Worm (Caenorhabditis elegans) whole organism, L4 larva: ENCODE data around the gene nspc-15.

Source experiments
- D1046.2 ChIP-seq: fragments of 200-800 bp; sonication (Bioruptor generic); IDR thresholded peaks from 2 replicates; pipeline ENCODE4 v1.3.6; 2022; ENCODE audit warnings: missing genetic modification characterization, missing compliant biosample characterization
- F10B5.3 ChIP-seq: sonication (generic microtip); optimal IDR thresholded peaks from 2 replicates; lab custom pipeline; 2016; ENCODE audit warnings: mild to moderate bottlenecking, missing genetic modification characterization, missing compliant biosample characterization
- T26A8.4 ChIP-seq: fragments of 200-800 bp; sonication (Bioruptor generic); IDR thresholded peaks from 2 replicates; pipeline ENCODE4 v1.3.6; 2022; ENCODE audit warnings: missing genetic modification characterization, missing compliant biosample characterization
- Y5F2A.4 ChIP-seq: fragments of 200-800 bp; sonication (Bioruptor generic); optimal IDR thresholded peaks from 2 replicates; lab custom pipeline; 2018; ENCODE audit warnings: mild to moderate bottlenecking, missing genetic modification characterization, missing compliant biosample characterization
- ZK546.5 ChIP-seq, 2 experiments: sonication (generic microtip); optimal IDR thresholded peaks; 2 replicates each; lab custom pipeline; 2017; ENCODE audit warnings: missing biosample characterization in 2 of 2, missing genetic modification characterization in 2 of 2
- aly-2 ChIP-seq: sonication (generic microtip); optimal IDR thresholded peaks from 2 replicates; lab custom pipeline; 2018; ENCODE audit warnings: missing biosample characterization, missing genetic modification characterization
- ama-1 ChIP-seq: fragments of 150-350 bp; optimal IDR thresholded peaks from 2 replicates; lab custom pipeline; 2014; ENCODE audit warnings: inconsistent platforms, mixed read lengths
- arid-1 ChIP-seq: fragments of 200-800 bp; sonication (Bioruptor generic); conservative IDR thresholded peaks from 2 replicates; pipeline ENCODE4 v1.3.6; 2022; ENCODE audit warnings: missing genetic modification reagents, missing genetic modification characterization, missing compliant biosample characterization
- attf-4 ChIP-seq: sonication (generic microtip); optimal IDR thresholded peaks from 3 replicates; lab custom pipeline; 2017; ENCODE audit warnings: missing biosample characterization, missing genetic modification characterization
- ceh-20 ChIP-seq: fragments of 200-800 bp; sonication (Bioruptor generic); IDR thresholded peaks from 2 replicates; pipeline ENCODE4 v1.3.6; 2022; ENCODE audit warnings: missing genetic modification reagents, missing genetic modification characterization, missing compliant biosample characterization
- ceh-32 ChIP-seq: sonication (generic microtip); optimal IDR thresholded peaks from 2 replicates; lab custom pipeline; 2016; ENCODE audit warnings: mild to moderate bottlenecking, missing genetic modification characterization, missing compliant biosample characterization; ENCODE audit not compliant: poor library complexity
- ces-1 ChIP-seq: fragments of 150-350 bp; sonication (generic microtip); optimal IDR thresholded peaks from 4 replicates; lab custom pipeline; 2014; ENCODE audit warnings: missing biosample characterization, missing genetic modification reagents, missing genetic modification characterization
- ctbp-1 ChIP-seq: fragments of 200-800 bp; sonication (Bioruptor generic); IDR thresholded peaks from 2 replicates; pipeline ENCODE4 v1.3.6; 2022; ENCODE audit warnings: missing genetic modification reagents, missing genetic modification characterization, missing compliant biosample characterization
- daf-16 ChIP-seq, 3 experiments: sonication (generic microtip); optimal IDR thresholded peaks; 2 replicates each; lab custom pipeline; 2016 to 2017; ENCODE audit warnings: missing genetic modification characterization in 3 of 3, missing genetic modification reagents in 3 of 3, mild to moderate bottlenecking in 2 of 3, missing compliant biosample characterization in 2 of 3, missing biosample characterization in 1 of 3, moderate library complexity in 1 of 3
- daf-8 ChIP-seq: fragments of 200-800 bp; sonication (Bioruptor generic); IDR thresholded peaks from 2 replicates; pipeline ENCODE4 v1.3.6; 2022; ENCODE audit warnings: missing genetic modification characterization, missing compliant biosample characterization
- dmd-6 ChIP-seq: fragments of 200-800 bp; sonication (Bioruptor generic); IDR thresholded peaks from 2 replicates; pipeline ENCODE4 v1.3.6; 2022; ENCODE audit warnings: missing genetic modification reagents, missing genetic modification characterization, missing compliant biosample characterization
- dpl-1 ChIP-seq: fragments of 150-350 bp; optimal IDR thresholded peaks from 2 replicates; lab custom pipeline; 2014; ENCODE audit warnings: missing biosample characterization, missing genetic modification reagents, missing genetic modification characterization
- egl-43 ChIP-seq: fragments of 200-800 bp; sonication (Bioruptor generic); IDR thresholded peaks from 2 replicates; pipeline ENCODE4 v1.3.6; 2022; ENCODE audit warnings: missing genetic modification reagents, missing genetic modification characterization, missing compliant biosample characterization
- fkh-10 ChIP-seq: fragments of 150-350 bp; optimal IDR thresholded peaks from 2 replicates; lab custom pipeline; 2014; ENCODE audit warnings: missing biosample characterization, missing genetic modification reagents, missing genetic modification characterization
- fos-1 ChIP-seq: fragments of 150-350 bp; optimal IDR thresholded peaks from 2 replicates; lab custom pipeline; 2014; ENCODE audit warnings: missing biosample characterization, missing genetic modification characterization
- hlh-11 ChIP-seq: fragments of 200-800 bp; sonication (Bioruptor generic); optimal IDR thresholded peaks from 2 replicates; lab custom pipeline; 2018; ENCODE audit warnings: mild to moderate bottlenecking, missing genetic modification characterization, missing compliant biosample characterization
- hlh-30 ChIP-seq: sonication (generic microtip); optimal IDR thresholded peaks from 2 replicates; lab custom pipeline; 2017; ENCODE audit warnings: antibody characterized with exemption, mild to moderate bottlenecking, missing genetic modification characterization, missing compliant biosample characterization; ENCODE audit not compliant: insufficient read depth
- lim-7 ChIP-seq: fragments of 200-800 bp; sonication (Bioruptor generic); IDR thresholded peaks from 2 replicates; pipeline ENCODE4 v1.3.6; 2022; ENCODE audit warnings: missing genetic modification characterization, missing compliant biosample characterization
- lin-15B ChIP-seq: fragments of 150-350 bp; sonication (generic microtip); optimal IDR thresholded peaks from 3 replicates; lab custom pipeline; 2014; ENCODE audit warnings: missing biosample characterization, missing genetic modification characterization
- lin-38 ChIP-seq: fragments of 200-800 bp; sonication (Bioruptor generic); IDR thresholded peaks from 2 replicates; pipeline ENCODE4 v1.3.6; 2022; ENCODE audit warnings: missing genetic modification reagents, missing genetic modification characterization, missing compliant biosample characterization
- madf-5 ChIP-seq, 2 experiments: fragments of 200-800 bp; sonication (Bioruptor generic); IDR thresholded peaks; 2 replicates each; pipeline ENCODE4 v1.3.6; 2022; ENCODE audit warnings: missing compliant biosample characterization in 2 of 2, missing genetic modification characterization in 2 of 2
- mdl-1 ChIP-seq, 2 experiments: fragments of 150-350 bp in 1 of 2; sonication (generic microtip) in 1 of 2; optimal IDR thresholded peaks; 2 replicates each; lab custom pipeline; 2014 to 2017; ENCODE audit warnings: missing biosample characterization in 2 of 2, missing genetic modification characterization in 2 of 2
- mep-1 ChIP-seq: fragments of 150-350 bp; sonication (generic microtip); optimal IDR thresholded peaks from 3 replicates; lab custom pipeline; 2014; ENCODE audit warnings: missing biosample characterization, missing genetic modification characterization
- mes-2 ChIP-seq: sonication (generic microtip); optimal IDR thresholded peaks from 2 replicates; lab custom pipeline; 2016; ENCODE audit warnings: missing genotype, mild to moderate bottlenecking, missing genetic modification characterization, missing compliant biosample characterization; ENCODE audit not compliant: poor library complexity, severe bottlenecking
- mxl-3 ChIP-seq: fragments of 200-800 bp; sonication (Bioruptor generic); optimal IDR thresholded peaks from 2 replicates; lab custom pipeline; 2018; ENCODE audit warnings: mild to moderate bottlenecking, missing genetic modification characterization, missing compliant biosample characterization
- nhr-102 ChIP-seq: sonication (generic microtip); optimal IDR thresholded peaks from 2 replicates; lab custom pipeline; 2016; ENCODE audit warnings: mild to moderate bottlenecking, missing genetic modification characterization, moderate library complexity, missing compliant biosample characterization
- nhr-11 ChIP-seq: fragments of 150-350 bp; optimal IDR thresholded peaks from 2 replicates; lab custom pipeline; 2014; ENCODE audit warnings: missing biosample characterization, missing genetic modification characterization
- nhr-25 ChIP-seq: sonication (generic microtip); optimal IDR thresholded peaks from 2 replicates; lab custom pipeline; 2017; ENCODE audit warnings: missing genetic modification characterization, mild to moderate bottlenecking, missing compliant biosample characterization, antibody characterized with exemption, moderate library complexity, borderline replicate concordance; ENCODE audit not compliant: insufficient read depth
- nhr-28 ChIP-seq: fragments of 150-350 bp; optimal IDR thresholded peaks from 2 replicates; lab custom pipeline; 2014; ENCODE audit warnings: missing biosample characterization, missing genetic modification characterization
- nhr-41 ChIP-seq: fragments of 200-800 bp; sonication (Bioruptor generic); IDR thresholded peaks from 2 replicates; pipeline ENCODE4 v1.3.6; 2022; ENCODE audit warnings: missing genetic modification reagents, missing genetic modification characterization, missing compliant biosample characterization
- nhr-42 ChIP-seq: fragments of 200-800 bp; sonication (Bioruptor generic); IDR thresholded peaks from 2 replicates; pipeline ENCODE4 v1.3.6; 2022; ENCODE audit warnings: missing genetic modification characterization, missing compliant biosample characterization
- nhr-76 ChIP-seq: fragments of 150-350 bp; optimal IDR thresholded peaks from 2 replicates; lab custom pipeline; 2014; ENCODE audit warnings: missing biosample characterization, missing genetic modification characterization
- php-3 ChIP-seq: fragments of 200-800 bp; sonication (Bioruptor generic); IDR thresholded peaks from 2 replicates; pipeline ENCODE4 v1.3.6; 2022; ENCODE audit warnings: missing genetic modification reagents, missing genetic modification characterization, missing compliant biosample characterization
- pqm-1 ChIP-seq: sonication (generic microtip); optimal IDR thresholded peaks from 2 replicates; lab custom pipeline; 2017; ENCODE audit warnings: missing biosample characterization, missing genetic modification characterization
- saeg-2 ChIP-seq: fragments of 200-800 bp; sonication (Bioruptor generic); IDR thresholded peaks from 2 replicates; pipeline ENCODE4 v1.3.6; 2022; ENCODE audit warnings: missing genetic modification reagents, missing genetic modification characterization, missing compliant biosample characterization
- sdz-12 ChIP-seq: fragments of 200-800 bp; sonication (Bioruptor generic); optimal IDR thresholded peaks from 2 replicates; lab custom pipeline; 2018; ENCODE audit warnings: mild to moderate bottlenecking, missing genetic modification characterization, missing compliant biosample characterization
- spr-1 ChIP-seq: sonication (generic microtip); optimal IDR thresholded peaks from 2 replicates; lab custom pipeline; 2016; ENCODE audit warnings: mild to moderate bottlenecking, missing genetic modification characterization, missing compliant biosample characterization
- tra-1 ChIP-seq: fragments of 200-800 bp; sonication (Bioruptor generic); IDR thresholded peaks from 2 replicates; pipeline ENCODE4 v1.3.6; 2022; ENCODE audit warnings: missing genetic modification reagents, missing genetic modification characterization, missing compliant biosample characterization
- unc-39 ChIP-seq: sonication (generic microtip); optimal IDR thresholded peaks from 2 replicates; lab custom pipeline; 2017; ENCODE audit warnings: missing biosample characterization, missing genetic modification characterization
- unc-62 ChIP-seq, 3 experiments: fragments of 150-350 bp in 1 of 3; sonication (generic microtip); optimal IDR thresholded peaks in 2 of 3; peaks in 1 of 3; 1 replicate in 1 of 3; 2 replicates in 2 of 3; lab custom pipeline; 2014 to 2017; ENCODE audit warnings: missing biosample characterization in 3 of 3, missing genetic modification characterization in 3 of 3, missing genetic modification reagents in 3 of 3, missing genotype in 1 of 3
- vab-7 ChIP-seq: fragments of 200-800 bp; sonication (Bioruptor generic); IDR thresholded peaks from 2 replicates; pipeline ENCODE4 v1.3.6; 2022; ENCODE audit warnings: missing genetic modification reagents, missing genetic modification characterization, missing compliant biosample characterization
- zip-11 ChIP-seq: fragments of 200-800 bp; sonication (Bioruptor generic); IDR thresholded peaks from 2 replicates; pipeline ENCODE4 v1.3.6; 2022; ENCODE audit warnings: missing genetic modification characterization, missing compliant biosample characterization
- zip-2 ChIP-seq: fragments of 150-350 bp; optimal IDR thresholded peaks from 2 replicates; lab custom pipeline; 2014; ENCODE audit warnings: missing biosample characterization, missing genetic modification characterization
- ztf-7 ChIP-seq: fragments of 150-350 bp; optimal IDR thresholded peaks from 2 replicates; lab custom pipeline; 2014; ENCODE audit warnings: missing biosample characterization, missing genetic modification characterization

Gene nspc-15

DNA sequence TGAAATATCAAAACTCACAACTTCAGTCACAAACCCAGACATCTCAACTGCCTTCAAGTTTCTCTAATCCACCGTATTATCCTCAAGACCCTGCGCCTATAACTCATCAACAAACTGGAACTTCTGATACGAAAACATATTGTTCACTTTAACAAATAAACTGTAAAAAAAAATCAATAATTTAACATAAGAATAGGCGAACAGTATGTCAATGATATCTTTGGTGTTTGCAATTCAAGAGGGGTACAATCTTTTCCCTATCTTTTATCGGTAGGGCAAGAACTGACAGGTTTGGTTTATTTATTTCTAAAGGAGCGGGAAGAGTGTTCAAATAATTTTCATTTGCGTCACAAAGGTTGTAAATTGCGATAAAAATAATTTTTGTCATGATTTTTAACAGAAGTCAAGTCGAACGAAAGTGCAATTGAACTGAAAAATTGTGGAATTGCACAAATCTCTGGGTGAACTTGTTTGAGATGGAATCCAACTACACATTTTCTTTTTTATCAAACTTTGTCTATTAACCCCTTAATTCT is 2.5 kb downstream of the nspc-15 start (continued):
- TF ChIP-seq spr-1 (tag; lab: Kevin White, UChicago) (peak; percentile 96), nhr-25 (tag; lab: Kevin White, UChicago) (peak; percentile 84), ces-1 (GFP tag; lab: Kevin White, UChicago) (peak; percentile 97), ztf-7 (tag; lab: Kevin White, UChicago) (peak; percentile 95), attf-4 (tag; lab: Kevin White, UChicago) (peak; percentile 50), php-3 (GFP tag; lab: Robert Waterston, UW) (peak; percentile 93; the same call in 1 of the 2 replicates), pqm-1 (peak; percentile 65), F10B5.3 (tag; lab: Kevin White, UChicago) (peak; percentile 95), fkh-10 (GFP tag; lab: Kevin White, UChicago) (peak; percentile 100), lin-38 (GFP tag; lab: Robert Waterston, UW) (peak; percentile 84), lim-7 (GFP tag; lab: Robert Waterston, UW) (no peak), zip-2 (tag; lab: Kevin White, UChicago) (peak; percentile 96), hlh-11 (tag; lab: Kevin White, UChicago) (peak; percentile 96), tra-1 (GFP tag; lab: Robert Waterston, UW) (peak; percentile 96), dpl-1 (GFP tag; lab: Kevin White, UChicago) (peak; percentile 66), D1046.2 (GFP tag; lab: Robert Waterston, UW) (peak; percentile 87; the same call in 1 of the 2 replicates), fos-1 (tag; lab: Kevin White, UChicago) (peak; percentile 98), nhr-102 (tag; lab: Kevin White, UChicago) (peak; percentile 99), egl-43 (peak; percentile 78), ceh-32 (tag; lab: Kevin White, UChicago) (peak; percentile 89), dmd-6 (GFP tag; lab: Robert Waterston, UW) (peak; percentile 97), mxl-3 (GFP tag; lab: Kevin White, UChicago) (peak; percentile 89), mdl-1 (tag; optimal IDR thresholded peaks at IDR 0.05; lab: Kevin White, UChicago) (peak; percentile 87 to 89), lin-15B (tag; lab: Kevin White, UChicago) (peak; percentile 13), nhr-42 (peak; percentile 97), unc-39 (tag; lab: Kevin White, UChicago) (peak; percentile 38), mes-2 (tag; lab: Kevin White, UChicago) (peak; percentile 94), ama-1 (lab: Kevin White, UChicago) (no peak), Y5F2A.4 (GFP tag; lab: Kevin White, UChicago) (peak; percentile 90), madf-5 (GFP tag; IDR thresholded peaks at IDR 0.05; lab: Robert Waterston, UW) (peak in 1 of 2 experiments; percentile 85; a peak in 1 of 4 replicates), ceh-20 (GFP tag; lab: Robert Waterston, UW) (peak; percentile 97), unc-62 (GFP tag; optimal IDR thresholded peaks at IDR 0.05 in 1 of 2; lab: Kevin White, UChicago) (peak; percentile 65 to 100), unc-62 (tag; optimal IDR thresholded peaks at IDR 0.05; lab: Kevin White, UChicago) (peak; percentile 96), zip-11 (GFP tag; lab: Robert Waterston, UW) (no peak), vab-7 (GFP tag; lab: Robert Waterston, UW) (peak; percentile 84; the same call in 1 of the 2 replicates), saeg-2 (GFP tag; lab: Robert Waterston, UW) (peak; percentile 93), mep-1 (tag; lab: Kevin White, UChicago) (peak; percentile 100), daf-8 (peak; percentile 57; the same call in 1 of the 2 replicates), nhr-28 (tag; lab: Kevin White, UChicago) (peak; percentile 91), daf-16 (GFP tag; optimal IDR thresholded peaks at IDR 0.05; lab: Kevin White, UChicago) (peak; percentile 94 to 99), daf-16 (tag; optimal IDR thresholded peaks at IDR 0.05; lab: Kevin White, UChicago) (peak; percentile 99), T26A8.4 (GFP tag; lab: Robert Waterston, UW) (peak; percentile 99), ctbp-1 (GFP tag; lab: Robert Waterston, UW) (peak; percentile 98), ZK546.5 (tag; optimal IDR thresholded peaks at IDR 0.05; lab: Kevin White, UChicago) (peak; percentile 29 to 68), hlh-30 (tag; lab: Kevin White, UChicago) (peak; percentile 93), aly-2 (tag; lab: Kevin White, UChicago) (no peak), sdz-12 (GFP tag; lab: Kevin White, UChicago) (no peak), nhr-41 (GFP tag; lab: Robert Waterston, UW) (peak; percentile 72; the same call in 1 of the 2 replicates), nhr-76 (tag; lab: Kevin White, UChicago) (peak; percentile 87), arid-1 (GFP tag; lab: Robert Waterston, UW) (peak; percentile 76), nhr-11 (tag; lab: Kevin White, UChicago) (peak; percentile 97)
